Worm (Caenorhabditis elegans): ENCODE measurements around the gene lido-8.

DNA sequence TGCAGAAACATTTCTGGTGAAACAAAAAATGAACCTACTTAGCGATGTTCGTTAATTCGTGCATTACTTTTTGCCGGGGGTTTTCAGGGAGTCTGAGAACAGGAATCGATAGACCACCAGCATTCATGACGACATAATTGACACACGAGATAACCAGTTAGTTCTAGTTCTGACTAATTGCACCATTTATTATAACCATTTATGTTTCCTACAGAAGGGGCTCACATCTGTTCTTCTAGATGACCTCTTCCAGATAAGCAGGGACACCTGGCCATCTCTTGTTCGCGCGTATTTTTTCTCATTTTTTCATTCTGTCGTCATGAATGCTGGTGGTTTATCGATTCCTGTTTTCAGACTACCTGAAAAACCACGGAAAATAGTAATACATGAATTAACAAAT, 11.6 kb downstream of the lido-8 start, which contains the start of gene sdz-5:
- no peak for TF ChIP-seq zip-5 (tag; optimal IDR thresholded peaks at IDR 0.05)
- TF ChIP-seq fkh-6 (tag; optimal IDR thresholded peaks at IDR 0.05), result no peak
- TF ChIP-seq hlh-15 (tag; optimal IDR thresholded peaks at IDR 0.05), result no peak
- TF ChIP-seq F13H6.1 (tag; optimal IDR thresholded peaks at IDR 0.05), result no peak
- TF ChIP-seq unc-42 (tag; optimal IDR thresholded peaks at IDR 0.05), result no peak
- TF ChIP-seq nhr-11 (tag; optimal IDR thresholded peaks at IDR 0.05), result no peak
- no peak for TF ChIP-seq pag-3 (tag; optimal IDR thresholded peaks at IDR 0.05; ENCODE audit: borderline replicate concordance)
- TF ChIP-seq pqm-1 (tag; optimal IDR thresholded peaks at IDR 0.05), result no peak

Measured in whole organism, late embryonic.